Fruit fly (Drosophila melanogaster) whole organism, embryonic: ENCODE results near the gene CG10254.

Source experiments
- Blimp-1 ChIP-seq: fragments of 200-800 bp; sonication (Bioruptor generic); optimal IDR thresholded peaks from 3 replicates; lab custom pipeline; 2018; ENCODE audit warnings: missing biosample characterization, missing genetic modification characterization, mild to moderate bottlenecking, moderate library complexity, missing genetic modification reagents
- CG10274 ChIP-seq: fragments of 200-800 bp; sonication (Bioruptor generic); optimal IDR thresholded peaks from 3 replicates; lab custom pipeline; 2017; ENCODE audit warnings: missing biosample characterization, mild to moderate bottlenecking, missing genetic modification characterization
- CG11398 ChIP-seq: fragments of 200-800 bp; sonication (Bioruptor generic); optimal IDR thresholded peaks from 2 replicates; lab custom pipeline; 2016; ENCODE audit warnings: missing biosample characterization, missing genetic modification characterization
- CG14965 ChIP-seq: fragments of 200-800 bp; sonication (Bioruptor generic); optimal IDR thresholded peaks from 2 replicates; lab custom pipeline; 2016; ENCODE audit warnings: missing biosample characterization, missing genetic modification characterization, borderline replicate concordance
- CG1602 ChIP-seq: fragments of 200-800 bp; sonication (Bioruptor generic); optimal IDR thresholded peaks from 3 replicates; lab custom pipeline; 2016; ENCODE audit warnings: missing biosample characterization, missing genetic modification characterization
- CG16815 ChIP-seq: fragments of 200-800 bp; sonication (Bioruptor generic); optimal IDR thresholded peaks from 3 replicates; lab custom pipeline; 2017; ENCODE audit warnings: missing biosample characterization, mild to moderate bottlenecking, missing genetic modification characterization
- CG2199 ChIP-seq: fragments of 200-800 bp; sonication (Bioruptor generic); IDR thresholded peaks from 3 replicates; pipeline ENCODE4 v1.3.6; 2022; ENCODE audit warnings: missing biosample characterization, missing genetic modification characterization
- CG33557 ChIP-seq: fragments of 200-800 bp; sonication (Bioruptor generic); optimal IDR thresholded peaks from 2 replicates; lab custom pipeline; 2019; ENCODE audit warnings: missing biosample characterization, mild to moderate bottlenecking, missing genetic modification characterization, moderate library complexity
- CG3995 ChIP-seq: fragments of 200-800 bp; sonication (Bioruptor generic); optimal IDR thresholded peaks from 3 replicates; lab custom pipeline; 2016; ENCODE audit warnings: missing biosample characterization, missing genetic modification characterization
- CG4360 ChIP-seq: fragments of 200-800 bp; sonication (Bioruptor generic); IDR thresholded peaks from 2 replicates; pipeline ENCODE4 v1.3.6; 2022; ENCODE audit warnings: missing biosample characterization, missing genetic modification characterization
- CG43689 ChIP-seq: fragments of 200-800 bp; sonication (Bioruptor generic); IDR thresholded peaks from 2 replicates; pipeline ENCODE4 v1.3.6; 2022; ENCODE audit warnings: missing biosample characterization, missing genetic modification characterization
- CG4404 ChIP-seq: fragments of 200-800 bp; sonication (Bioruptor generic); IDR thresholded peaks from 2 replicates; pipeline ENCODE4 v1.3.6; 2022; ENCODE audit warnings: missing biosample characterization, missing genetic modification characterization
- CG7745 ChIP-seq: fragments of 200-800 bp; sonication (Bioruptor generic); optimal IDR thresholded peaks from 2 replicates; lab custom pipeline; 2018; ENCODE audit warnings: missing biosample characterization, mild to moderate bottlenecking, missing genetic modification characterization, moderate library complexity
- CG8281 ChIP-seq: fragments of 200-800 bp; sonication (Bioruptor generic); optimal IDR thresholded peaks from 2 replicates; lab custom pipeline; 2018; ENCODE audit warnings: missing biosample characterization, mild to moderate bottlenecking, missing genetic modification characterization, moderate library complexity
- CG8290 ChIP-seq, 3 experiments: fragments of 200-800 bp; sonication (Bioruptor generic); optimal IDR thresholded peaks; 2 replicates each; lab custom pipeline; 2016 to 2019; ENCODE audit warnings: missing biosample characterization in 3 of 3, missing genetic modification characterization in 3 of 3, mild to moderate bottlenecking in 2 of 3, moderate library complexity in 1 of 3
- CG8765 ChIP-seq: fragments of 200-800 bp; sonication (Bioruptor generic); IDR thresholded peaks from 2 replicates; pipeline ENCODE4 v1.3.6; 2022; ENCODE audit warnings: missing biosample characterization, missing genetic modification characterization
- CG9437 ChIP-seq: fragments of 200-800 bp; sonication (Bioruptor generic); optimal IDR thresholded peaks from 2 replicates; lab custom pipeline; 2018; ENCODE audit warnings: missing biosample characterization, mild to moderate bottlenecking, missing genetic modification characterization
- CG9817 ChIP-seq: fragments of 200-800 bp; sonication (Bioruptor generic); optimal IDR thresholded peaks from 2 replicates; lab custom pipeline; 2018; ENCODE audit warnings: missing biosample characterization, mild to moderate bottlenecking, missing genetic modification characterization, moderate library complexity
- Camta ChIP-seq: fragments of 200-800 bp; sonication (Bioruptor generic); optimal IDR thresholded peaks from 2 replicates; lab custom pipeline; 2016; ENCODE audit warnings: missing biosample characterization, missing genetic modification characterization
- Dip3 ChIP-seq: fragments of 200-800 bp; sonication (Bioruptor generic); optimal IDR thresholded peaks from 3 replicates; lab custom pipeline; 2016; ENCODE audit warnings: missing biosample characterization, missing genetic modification characterization
- E2f2 ChIP-seq: fragments of 200-800 bp; sonication (Bioruptor generic); IDR thresholded peaks from 2 replicates; pipeline ENCODE4 v1.3.6; 2022; ENCODE audit warnings: missing biosample characterization, missing genetic modification characterization
- Ets65A ChIP-seq: fragments of 200-800 bp; sonication (Bioruptor generic); peaks from one replicate; lab custom pipeline; 2016; ENCODE audit warnings: missing biosample characterization, missing genetic modification characterization
- Ets97D ChIP-seq: fragments of 200-800 bp; sonication (Bioruptor generic); optimal IDR thresholded peaks from 3 replicates; lab custom pipeline; 2016; ENCODE audit warnings: missing biosample characterization, missing genetic modification characterization
- Hsf ChIP-seq: fragments of 200-800 bp; sonication (Bioruptor generic); optimal IDR thresholded peaks from 3 replicates; lab custom pipeline; 2016; ENCODE audit warnings: missing biosample characterization, missing genetic modification characterization
- Jarid2 ChIP-seq: fragments of 200-800 bp; sonication (Bioruptor generic); optimal IDR thresholded peaks from 3 replicates; lab custom pipeline; 2017; ENCODE audit warnings: mild to moderate bottlenecking, missing biosample characterization, missing genetic modification reagents, missing genetic modification characterization
- Kr ChIP-seq: fragments of 200-800 bp; sonication (Bioruptor generic); optimal IDR thresholded peaks from 2 replicates; lab custom pipeline; 2017; ENCODE audit warnings: missing biosample characterization, mild to moderate bottlenecking, missing genetic modification characterization
- NC2α ChIP-seq: fragments of 200-800 bp; sonication (Bioruptor generic); optimal IDR thresholded peaks from 2 replicates; lab custom pipeline; 2016; ENCODE audit warnings: missing biosample characterization, missing genetic modification characterization
- NC2β ChIP-seq: fragments of 200-800 bp; sonication (Bioruptor generic); optimal IDR thresholded peaks from 2 replicates; lab custom pipeline; 2016; ENCODE audit warnings: missing biosample characterization, missing genetic modification characterization
- NK7.1 ChIP-seq: fragments of 200-800 bp; sonication (Bioruptor generic); optimal IDR thresholded peaks from 3 replicates; lab custom pipeline; 2016; ENCODE audit warnings: missing biosample characterization, missing genetic modification characterization
- Poxn ChIP-seq: fragments of 200-800 bp; sonication (Bioruptor generic); IDR thresholded peaks from 2 replicates; pipeline ENCODE4 v1.3.6; 2022; ENCODE audit warnings: missing biosample characterization, missing genetic modification characterization
- Ptx1 ChIP-seq: fragments of 200-800 bp; sonication (Bioruptor generic); IDR thresholded peaks from 2 replicates; pipeline ENCODE4 v1.3.6; 2022; ENCODE audit warnings: missing biosample characterization, missing genetic modification characterization
- Spps ChIP-seq: fragments of 200-800 bp; sonication (Bioruptor generic); optimal IDR thresholded peaks from 2 replicates; lab custom pipeline; 2018; ENCODE audit warnings: missing biosample characterization, mild to moderate bottlenecking, missing genetic modification characterization
- Tbp ChIP-seq: fragments of >200 bp; optimal IDR thresholded peaks from 2 replicates; lab custom pipeline; 2018; ENCODE audit warnings: missing biosample characterization, missing genetic modification characterization
- Xbp1 ChIP-seq: fragments of 200-800 bp; sonication (Bioruptor generic); optimal IDR thresholded peaks from 3 replicates; lab custom pipeline; 2016; ENCODE audit warnings: missing biosample characterization, mild to moderate bottlenecking, missing genetic modification characterization
- aop ChIP-seq: fragments of 200-800 bp; sonication (Bioruptor generic); IDR thresholded peaks from 2 replicates; pipeline ENCODE4 v1.3.6; 2022; ENCODE audit warnings: missing biosample characterization, missing genetic modification characterization
- bbx ChIP-seq: fragments of 200-800 bp; sonication (Bioruptor generic); IDR thresholded peaks from 2 replicates; pipeline ENCODE4 v1.3.6; 2022; ENCODE audit warnings: missing biosample characterization, missing genetic modification characterization; ENCODE audit not compliant: partially characterized antibody
- bcd ChIP-seq: fragments of 200-800 bp; sonication (Bioruptor generic); optimal IDR thresholded peaks from 2 replicates; lab custom pipeline; 2017; ENCODE audit warnings: missing biosample characterization, mild to moderate bottlenecking, missing genetic modification characterization
- danr ChIP-seq: fragments of 200-800 bp; sonication (Bioruptor generic); IDR thresholded peaks from 2 replicates; pipeline ENCODE4 v1.3.6; 2022; ENCODE audit warnings: missing biosample characterization, missing genetic modification characterization
- dpn ChIP-seq, 2 experiments: fragments of 200-800 bp; sonication (Bioruptor generic); optimal IDR thresholded peaks; 3 replicates each; lab custom pipeline; 2016; ENCODE audit warnings: missing biosample characterization in 2 of 2, missing genetic modification characterization in 2 of 2
- ems ChIP-seq: fragments of 200-800 bp; sonication (Bioruptor generic); optimal IDR thresholded peaks from 3 replicates; lab custom pipeline; 2016; ENCODE audit warnings: missing biosample characterization, missing genetic modification characterization
- hb ChIP-seq: fragments of 200-800 bp; sonication (Bioruptor generic); IDR thresholded peaks from 3 replicates; pipeline ENCODE4 v1.3.6; 2022; ENCODE audit warnings: missing biosample characterization, missing genetic modification characterization; ENCODE audit not compliant: partially characterized antibody
- jing ChIP-seq: fragments of 200-800 bp; sonication (Bioruptor generic); optimal IDR thresholded peaks from 2 replicates; lab custom pipeline; 2018; ENCODE audit warnings: missing biosample characterization, mild to moderate bottlenecking, missing genetic modification characterization
- otp ChIP-seq: fragments of 200-800 bp; sonication (Bioruptor generic); IDR thresholded peaks from 3 replicates; pipeline ENCODE4, ENCODE4 v1.3.6; 2022; ENCODE audit warnings: missing biosample characterization, missing genetic modification characterization
- sd ChIP-seq: fragments of 200-800 bp; sonication (Bioruptor generic); optimal IDR thresholded peaks from 3 replicates; lab custom pipeline; 2018; ENCODE audit warnings: missing biosample characterization, mild to moderate bottlenecking, missing genetic modification characterization, moderate library complexity
- so ChIP-seq: fragments of 200-800 bp; sonication (Bioruptor generic); IDR thresholded peaks from 3 replicates; pipeline ENCODE4 v1.3.6; 2022; ENCODE audit warnings: missing biosample characterization, missing genetic modification characterization
- tll ChIP-seq, 2 experiments: fragments of 200-800 bp in 1 of 2; fragments of >200 bp in 1 of 2; sonication (Bioruptor generic) in 1 of 2; optimal IDR thresholded peaks; 2 replicates each; lab custom pipeline; 2017 to 2019; ENCODE audit warnings: missing biosample characterization in 2 of 2, missing genetic modification characterization in 2 of 2, mild to moderate bottlenecking in 1 of 2, moderate library complexity in 1 of 2
- tup ChIP-seq: fragments of 200-800 bp; sonication (Bioruptor generic); optimal IDR thresholded peaks from 2 replicates; lab custom pipeline; 2016; ENCODE audit warnings: missing biosample characterization, mild to moderate bottlenecking, missing genetic modification characterization, moderate library complexity
- twi ChIP-seq: fragments of 200-800 bp; optimal IDR thresholded peaks from 2 replicates; lab custom pipeline; 2019; ENCODE audit warnings: missing biosample characterization, mild to moderate bottlenecking, missing genetic modification characterization, moderate library complexity
- zen ChIP-seq: fragments of 200-800 bp; sonication (Bioruptor generic); optimal IDR thresholded peaks from 3 replicates; lab custom pipeline; 2018; ENCODE audit warnings: missing biosample characterization, mild to moderate bottlenecking, missing genetic modification characterization, moderate library complexity
- zen2 ChIP-seq: fragments of 200-800 bp; sonication (Bioruptor generic); IDR thresholded peaks from 3 replicates; pipeline ENCODE4 v1.3.6; 2022; ENCODE audit warnings: missing biosample characterization, missing genetic modification characterization; ENCODE audit not compliant: partially characterized antibody

The CG10254 gene

dm6 chr3R:23722680-23723372 lies 28.0 kb upstream of the CG10254 start, which contains the start of gene CG10365 (continued):
- TF ChIP-seq Ets65A: no peak
- TF ChIP-seq NC2α (GFP tag; lab: Kevin White, UChicago): no peak
- TF ChIP-seq Kr: no peak
- TF ChIP-seq ems (GFP tag; lab: Kevin White, UChicago): no peak
- TF ChIP-seq CG14965 (GFP tag; lab: Kevin White, UChicago): no peak
- peak; percentile 26 for TF ChIP-seq CG8290 (GFP tag; optimal IDR thresholded peaks at IDR 0.05; lab: Kevin White, UChicago)
- TF ChIP-seq CG8290 (tag; optimal IDR thresholded peaks at IDR 0.05; lab: Kevin White, UChicago): no peak
- no peak for TF ChIP-seq jing
- TF ChIP-seq hb (GFP tag; lab: Robert Waterston, UW): no peak
- TF ChIP-seq Dip3 (GFP tag; lab: Kevin White, UChicago): no peak
- TF ChIP-seq Xbp1 (GFP tag; lab: Kevin White, UChicago): peak; percentile 77
- TF ChIP-seq Blimp-1: peak; percentile 85
- no peak for TF ChIP-seq aop (GFP tag; lab: Robert Waterston, UW)
- no peak for TF ChIP-seq twi
- no peak for TF ChIP-seq CG10274 (GFP tag; lab: Kevin White, UChicago)
- TF ChIP-seq Tbp (GFP tag; lab: Kevin White, UChicago): no peak
- no peak for TF ChIP-seq zen2 (GFP tag; lab: Robert Waterston, UW)

DNA sequence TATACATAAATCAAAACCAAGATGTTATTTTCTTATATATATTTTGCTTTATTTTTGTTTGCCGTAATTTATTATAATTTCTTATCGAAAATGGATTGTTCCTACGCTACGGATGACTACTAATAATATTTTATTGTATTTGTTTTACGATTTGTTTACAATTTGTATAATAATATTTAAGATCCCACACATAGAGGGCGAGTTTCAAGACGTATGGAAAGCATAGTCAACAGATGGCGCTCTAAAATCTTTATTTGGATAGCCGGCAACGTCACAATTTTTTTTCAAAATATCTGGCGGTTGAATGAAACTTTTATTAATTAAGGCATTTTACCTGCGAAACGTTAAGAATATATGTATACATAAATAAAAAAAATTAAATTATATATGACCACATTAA lies 27.2 kb upstream of the CG10254 start:
- peak; percentile 1 for TF ChIP-seq Jarid2 (GFP tag; lab: Kevin White, UChicago)
- TF ChIP-seq NC2β: no peak
- no peak for TF ChIP-seq CG8765 (GFP tag; lab: Robert Waterston, UW)
- no peak for TF ChIP-seq CG4404 (GFP tag; lab: Robert Waterston, UW)
- TF ChIP-seq CG2199 (GFP tag; lab: Robert Waterston, UW): peak; percentile 93
- no peak for TF ChIP-seq CG4360
- peak; percentile 46; the same call in 1 of the 2 replicates for TF ChIP-seq Ptx1
- no peak for TF ChIP-seq CG43689 (GFP tag; lab: Robert Waterston, UW)
- TF ChIP-seq dpn (GFP tag; optimal IDR thresholded peaks at IDR 0.05; lab: Kevin White, UChicago): peak in 1 of 2 experiments; percentile 57
- no peak for TF ChIP-seq CG7745
- TF ChIP-seq danr: no peak
- TF ChIP-seq Camta (GFP tag; lab: Kevin White, UChicago): no peak
- no peak for TF ChIP-seq Spps (tag; lab: Kevin White, UChicago)
- TF ChIP-seq tup: no peak
- no peak for TF ChIP-seq CG11398 (GFP tag; lab: Kevin White, UChicago)
- no peak for TF ChIP-seq bcd (GFP tag; lab: Kevin White, UChicago)
- TF ChIP-seq CG8281 (tag; lab: Kevin White, UChicago): no peak
- peak; percentile 2 for TF ChIP-seq Ets97D
- no peak for TF ChIP-seq tll (GFP tag; optimal IDR thresholded peaks at IDR 0.05; lab: Kevin White, UChicago)
- TF ChIP-seq E2f2 (GFP tag; lab: Robert Waterston, UW): peak; percentile 90
- TF ChIP-seq so (GFP tag; lab: Robert Waterston, UW): no peak
- TF ChIP-seq Poxn (GFP tag; lab: Robert Waterston, UW): no peak
- TF ChIP-seq otp: no peak
- peak; percentile 32 for TF ChIP-seq CG1602 (GFP tag; lab: Kevin White, UChicago)
- peak; percentile 21 for TF ChIP-seq sd
- TF ChIP-seq CG16815 (GFP tag; lab: Kevin White, UChicago): no peak
- TF ChIP-seq CG3995: peak; percentile 25
- no peak for TF ChIP-seq CG33557 (GFP tag; lab: Kevin White, UChicago)
- TF ChIP-seq NK7.1 (GFP tag; lab: Kevin White, UChicago): no peak
- peak; percentile 56 for TF ChIP-seq CG9817 (tag; lab: Kevin White, UChicago)
- TF ChIP-seq Hsf (GFP tag; lab: Kevin White, UChicago): no peak
- no peak for TF ChIP-seq bbx (GFP tag; lab: Robert Waterston, UW)
- TF ChIP-seq zen (tag; lab: Kevin White, UChicago): peak; percentile 64
- no peak for TF ChIP-seq CG9437 (GFP tag; lab: Kevin White, UChicago)
